Worm (Caenorhabditis elegans): Measurements from ENCODE around the gene srx-7.

- TF ChIP-seq athp-1 (tag; optimal IDR thresholded peaks at IDR 0.05) (no peak), rcor-1 (GFP tag; IDR thresholded peaks at IDR 0.05) (no peak), snpc-4 (GFP tag; optimal IDR thresholded peaks at IDR 0.05) (no peak), snpc-4 (tag; optimal IDR thresholded peaks at IDR 0.05) (no peak), aptf-2 (GFP tag; conservative IDR thresholded peaks at IDR 0.05) (no peak), egrh-3 (GFP tag; IDR thresholded peaks at IDR 0.05) (no peak), xnd-1 (tag; optimal IDR thresholded peaks at IDR 0.05) (no peak)
These were observed 6.0 kb downstream of the srx-7 start, which contains the start of gene sri-73 for ce11 chrV:565984-566383.
